Fruit fly (Drosophila melanogaster): ENCODE data around the gene Aven.
A peak's percentile ranks its signal among the peaks of the same experiment; 100 is the strongest.

The Aven gene

DNA sequence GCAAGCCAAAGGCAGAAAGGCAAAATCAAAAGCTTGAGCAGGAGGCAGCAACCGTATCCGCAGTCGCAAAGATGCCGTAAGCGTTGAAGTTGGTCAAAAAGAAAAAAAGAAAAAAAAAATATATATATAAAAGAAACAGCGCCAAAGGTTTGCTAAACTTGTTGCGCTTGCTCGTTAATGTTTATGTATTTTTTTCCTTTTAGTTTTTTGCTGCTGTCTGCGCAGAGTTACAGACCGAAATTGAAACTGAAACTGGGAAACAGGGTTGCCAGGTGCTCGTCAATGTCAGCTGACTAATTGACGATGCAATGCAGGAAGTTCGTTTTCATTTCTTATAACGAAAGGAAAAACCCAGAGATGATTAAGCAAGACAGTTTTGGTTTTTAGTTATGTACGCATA lies 45.8 kb upstream of the Aven start (continued):
- TF ChIP-seq CG6808 (GFP tag; optimal IDR thresholded peaks at IDR 0.05), result peak; percentile 48
- peak; percentile 23 for TF ChIP-seq CG31627 (GFP tag; optimal IDR thresholded peaks at IDR 0.05)
- peak; percentile 25 for TF ChIP-seq CG10669 (GFP tag; optimal IDR thresholded peaks at IDR 0.05)
- TF ChIP-seq fd85E (GFP tag; optimal IDR thresholded peaks at IDR 0.05), result no peak
- peak; percentile 56 for TF ChIP-seq CG9139 (GFP tag; optimal IDR thresholded peaks at IDR 0.05)
- no peak for TF ChIP-seq CG11294 (GFP tag; IDR thresholded peaks at IDR 0.05)
- peak; percentile 6 for TF ChIP-seq cyc (GFP tag; optimal IDR thresholded peaks at IDR 0.05)
- TF ChIP-seq topi (GFP tag; optimal IDR thresholded peaks at IDR 0.05), result peak; percentile 6
- TF ChIP-seq CG3919 (GFP tag; optimal IDR thresholded peaks at IDR 0.05), result peak; percentile 25
- TF ChIP-seq Eip78C (GFP tag), result peak; percentile 79
- peak; percentile 77 to 78 for TF ChIP-seq ss (GFP tag; optimal IDR thresholded peaks at IDR 0.05)
- TF ChIP-seq CG15336 (GFP tag; IDR thresholded peaks at IDR 0.05), result 0 out of 2 replicates have a peak, but pooled peaks have one; percentile 24
- TF ChIP-seq dsx (GFP tag; optimal IDR thresholded peaks at IDR 0.05; ENCODE audit: poor library complexity, severe bottlenecking), result peak; percentile 45
- peak in 1 of 2 experiments; percentile 7 for TF ChIP-seq salr (GFP tag; optimal IDR thresholded peaks at IDR 0.05)
- no peak for TF ChIP-seq Smox (GFP tag; optimal IDR thresholded peaks at IDR 0.05)
- peak; percentile 52; the same call in 2 of the 3 replicates for TF ChIP-seq CG8119 (GFP tag; IDR thresholded peaks at IDR 0.05)
- no peak for TF ChIP-seq CG8632 (GFP tag; optimal IDR thresholded peaks at IDR 0.05)
- peak; percentile 43 for TF ChIP-seq Eip93F (GFP tag; optimal IDR thresholded peaks at IDR 0.05)
- TF ChIP-seq CG6854 (GFP tag; optimal IDR thresholded peaks at IDR 0.05), result peak; percentile 48
- TF ChIP-seq CG11902 (GFP tag; optimal IDR thresholded peaks at IDR 0.05), result no peak
- TF ChIP-seq CG32006 (GFP tag; optimal IDR thresholded peaks at IDR 0.05), result no peak
- TF ChIP-seq CG3032 (tag; optimal IDR thresholded peaks at IDR 0.05), result peak; percentile 26

DNA sequence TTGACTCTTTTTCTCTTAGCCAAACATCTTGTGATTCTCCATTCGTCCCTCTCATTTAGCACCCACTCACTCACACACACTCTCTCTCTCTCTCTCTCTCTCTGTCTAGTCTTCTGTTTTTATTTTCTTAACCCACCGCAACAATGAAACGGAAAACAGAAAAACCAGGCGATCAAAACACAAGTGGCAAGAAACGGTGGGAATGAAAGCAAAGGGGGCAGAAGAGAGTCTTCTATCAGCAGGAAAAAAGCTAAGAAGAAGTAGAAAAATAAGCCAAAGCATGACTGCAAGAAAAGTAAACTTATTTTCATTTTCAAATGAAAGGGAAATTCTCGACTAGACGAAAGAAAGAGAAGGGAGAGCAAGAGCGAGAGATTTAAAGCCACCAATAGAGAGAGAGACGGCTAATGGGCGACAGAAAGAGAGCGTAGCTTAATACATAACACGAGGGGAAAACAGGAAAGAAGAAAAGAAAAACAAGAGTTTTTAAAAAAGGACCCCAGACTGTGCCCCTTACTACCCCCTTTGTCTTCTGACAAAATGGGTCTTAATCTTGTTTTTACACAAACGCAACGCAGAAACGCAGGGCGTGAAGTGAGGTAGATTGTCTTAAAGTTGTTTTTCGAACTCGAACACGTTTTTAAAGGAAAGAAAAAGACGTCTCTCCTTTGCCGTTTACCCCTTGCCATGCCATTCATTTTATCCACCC lies 44.5 kb upstream of the Aven start:
- TF ChIP-seq CG6808 (GFP tag; optimal IDR thresholded peaks at IDR 0.05) (peak; percentile 77), Ets96B (tag; optimal IDR thresholded peaks at IDR 0.05) (peak; percentile 64), CG34406 (GFP tag; optimal IDR thresholded peaks at IDR 0.05) (no peak), eg (GFP tag; IDR thresholded peaks at IDR 0.05) (no peak), CG15336 (GFP tag; IDR thresholded peaks at IDR 0.05) (no peak; the same call in 1 of the 2 replicates), CG1621 (tag; optimal IDR thresholded peaks at IDR 0.05) (peak; percentile 56), ss (GFP tag; optimal IDR thresholded peaks at IDR 0.05) (peak; percentile 84 to 85), fd59A (GFP tag; optimal IDR thresholded peaks at IDR 0.05) (no peak), fd85E (GFP tag; optimal IDR thresholded peaks at IDR 0.05) (no peak), esn (GFP tag; optimal IDR thresholded peaks at IDR 0.05) (no peak), Hr38 (GFP tag; optimal IDR thresholded peaks at IDR 0.05) (no peak), CG7368 (GFP tag; optimal IDR thresholded peaks at IDR 0.05) (peak; percentile 22), fkh (GFP tag; optimal IDR thresholded peaks at IDR 0.05) (peak; percentile 49), Eip78C (GFP tag) (peak; percentile 80), CG11294 (GFP tag; IDR thresholded peaks at IDR 0.05) (no peak), CG6163 (GFP tag; IDR thresholded peaks at IDR 0.05) (peak; percentile 71), Eip93F (GFP tag; optimal IDR thresholded peaks at IDR 0.05) (no peak), acj6 (GFP tag; optimal IDR thresholded peaks at IDR 0.05) (no peak), CG11762 (GFP tag; optimal IDR thresholded peaks at IDR 0.05; ENCODE audit: insufficient read depth) (no peak), net (GFP tag; optimal IDR thresholded peaks at IDR 0.05) (no peak), Hr39 (GFP tag; optimal IDR thresholded peaks at IDR 0.05) (no peak), Smox (GFP tag; optimal IDR thresholded peaks at IDR 0.05) (no peak), svp (GFP tag) (peak; percentile 44), CG9139 (GFP tag; optimal IDR thresholded peaks at IDR 0.05) (peak; percentile 83), Met (GFP tag; optimal IDR thresholded peaks at IDR 0.05) (peak; percentile 31), Hr4 (GFP tag; optimal IDR thresholded peaks at IDR 0.05) (no peak), dsx (GFP tag; optimal IDR thresholded peaks at IDR 0.05; ENCODE audit: poor library complexity, severe bottlenecking) (peak; percentile 86), CG6854 (GFP tag; optimal IDR thresholded peaks at IDR 0.05) (peak; percentile 64), CG3032 (tag; optimal IDR thresholded peaks at IDR 0.05) (peak; percentile 30), CG11902 (GFP tag; optimal IDR thresholded peaks at IDR 0.05) (no peak), CG31627 (GFP tag; optimal IDR thresholded peaks at IDR 0.05) (no peak), CG6276 (GFP tag; optimal IDR thresholded peaks at IDR 0.05) (peak; percentile 29), Sox15 (GFP tag; optimal IDR thresholded peaks at IDR 0.05) (no peak), Sox102F (GFP tag; optimal IDR thresholded peaks at IDR 0.05) (peak; percentile 21), lz (GFP tag; optimal IDR thresholded peaks at IDR 0.05) (no peak), salr (GFP tag; optimal IDR thresholded peaks at IDR 0.05) (peak in 1 of 2 experiments; percentile 24), pdm3 (GFP tag; optimal IDR thresholded peaks at IDR 0.05) (no peak), OdsH (GFP tag; optimal IDR thresholded peaks at IDR 0.05) (no peak), CG4318 (GFP tag; optimal IDR thresholded peaks at IDR 0.05) (no peak), Gug (GFP tag; IDR thresholded peaks at IDR 0.05) (no peak)

All from whole organism, prepupa.